Fruit fly (Drosophila melanogaster): ENCODE measurements around the gene Cpr97Eb.

The Cpr97Eb gene

DNA sequence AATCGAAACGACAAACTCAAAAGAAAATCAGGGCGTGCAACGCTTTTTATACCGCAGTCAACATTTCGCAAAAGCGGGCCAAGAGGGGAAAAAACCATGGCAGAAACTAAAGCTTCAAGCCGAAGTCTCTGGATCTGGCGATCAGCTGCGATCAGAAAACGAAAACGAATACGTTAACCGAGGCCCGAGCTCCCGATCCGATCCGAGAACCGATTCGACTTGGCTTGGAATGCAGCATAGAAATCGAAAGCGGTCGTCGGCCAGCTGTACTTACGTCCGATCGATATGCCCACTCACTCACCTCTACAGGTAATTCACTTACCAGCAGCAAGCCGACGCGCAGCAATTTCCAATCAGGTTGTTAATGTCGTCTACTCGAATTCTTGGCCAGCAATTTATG lies at the start of gene Cpr97Eb:
TSS of gene Cpr97Eb (minus strand) at position 25 of the 400 bp plus-strand sequence.
- TF ChIP-seq CG8478 (optimal IDR thresholded peaks at IDR 0.05), result no peak
- TF ChIP-seq CTCF (optimal IDR thresholded peaks at IDR 0.05), result no peak

- TF ChIP-seq CG8478 (optimal IDR thresholded peaks at IDR 0.05), result no peak
- no peak for TF ChIP-seq CTCF (optimal IDR thresholded peaks at IDR 0.05)
These were observed 49.0 kb upstream of the Cpr97Eb start for dm6 chr3R:27139963-27140362.

DNA sequence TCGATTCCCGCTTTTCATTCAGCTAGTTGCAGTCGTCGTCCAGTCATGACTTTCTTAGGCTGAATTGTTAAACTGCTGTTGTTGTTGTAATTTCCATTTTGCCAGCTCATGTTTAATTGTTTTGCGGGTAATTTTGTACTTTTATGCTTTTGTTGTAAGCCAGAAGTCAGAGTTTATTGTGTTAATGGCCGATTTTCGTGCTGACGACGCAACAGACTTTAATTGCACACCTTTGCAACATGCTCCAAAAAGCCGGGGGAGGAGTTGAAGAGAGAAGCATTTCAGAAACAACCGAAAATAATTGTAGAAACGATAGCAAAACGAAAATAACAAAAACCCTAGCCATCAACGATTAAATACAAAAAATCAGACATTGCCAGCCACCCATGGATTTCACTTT lies 47.8 kb upstream of the Cpr97Eb start:
- TF ChIP-seq CTCF (optimal IDR thresholded peaks at IDR 0.05) (no peak), CG8478 (optimal IDR thresholded peaks at IDR 0.05) (no peak)

DNA sequence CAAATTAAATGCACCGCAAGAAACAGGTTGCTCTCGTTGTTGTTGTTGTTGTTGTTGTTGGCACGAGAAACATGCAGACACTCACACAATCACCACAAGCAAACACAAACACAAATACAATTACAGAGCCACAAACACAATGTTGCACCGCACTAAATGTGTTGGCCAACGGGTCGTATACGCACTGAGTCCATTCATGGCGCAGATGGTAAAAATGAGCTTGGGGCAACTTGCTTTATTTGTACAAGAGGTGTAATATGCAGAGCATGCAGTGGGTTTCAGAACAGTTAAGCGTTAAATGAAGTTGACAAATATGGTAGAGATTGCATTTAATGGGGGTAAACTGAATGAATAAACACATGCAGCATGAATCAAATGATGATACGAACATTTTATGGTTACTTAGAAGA lies 47.0 kb upstream of the Cpr97Eb start:
- TF ChIP-seq CG8478 (optimal IDR thresholded peaks at IDR 0.05) (no peak), CTCF (optimal IDR thresholded peaks at IDR 0.05) (no peak)

DNA sequence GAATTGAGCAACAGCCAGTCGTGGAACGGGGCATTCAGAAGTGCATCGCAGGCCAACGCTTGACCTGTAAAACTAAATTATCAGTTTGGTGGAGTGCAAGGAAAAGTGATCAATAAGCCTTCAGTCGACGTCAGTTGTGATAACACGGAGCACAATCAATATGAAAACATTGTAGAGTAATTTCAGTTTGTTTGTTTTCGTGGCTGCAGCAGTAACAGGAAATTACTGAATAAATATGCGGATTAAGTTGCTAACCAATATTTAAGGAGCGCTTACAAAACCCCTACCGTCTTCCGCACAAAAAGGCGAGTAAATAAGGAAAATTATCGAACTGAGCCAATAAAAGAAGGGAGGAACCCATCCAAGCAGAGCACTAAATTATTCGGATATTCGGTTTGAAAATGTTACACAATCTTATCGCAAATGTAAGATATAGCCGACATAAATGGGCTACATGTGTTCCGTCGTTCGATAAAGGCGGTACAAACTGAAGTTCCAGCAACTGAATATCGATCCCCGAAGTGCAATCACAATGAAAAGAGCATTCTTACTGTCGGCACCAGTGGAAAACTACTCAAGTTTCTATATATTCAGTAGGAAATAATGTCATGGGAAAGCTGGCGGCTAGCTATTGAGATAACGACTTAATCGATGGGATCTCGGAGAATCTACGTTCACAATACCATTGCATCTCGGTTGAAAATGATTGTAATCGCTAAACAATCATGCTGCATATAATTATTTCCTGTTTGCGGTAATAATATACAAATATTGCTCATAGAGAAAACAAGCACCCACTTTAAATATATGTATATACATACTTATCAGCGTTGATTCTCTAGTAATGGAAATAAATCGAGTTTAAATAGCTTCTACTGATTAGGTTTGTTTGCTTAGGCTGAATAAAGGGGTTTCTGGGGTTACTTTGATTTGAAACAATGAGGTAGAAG lies 45.0 kb upstream of the Cpr97Eb start:
- TF ChIP-seq CTCF (optimal IDR thresholded peaks at IDR 0.05) (no peak), CG8478 (optimal IDR thresholded peaks at IDR 0.05) (no peak)

- no peak for TF ChIP-seq CTCF (optimal IDR thresholded peaks at IDR 0.05)
- TF ChIP-seq CG8478 (optimal IDR thresholded peaks at IDR 0.05), result no peak
These were observed 43.9 kb upstream of the Cpr97Eb start for dm6 chr3R:27134728-27135361.

- TF ChIP-seq CTCF (optimal IDR thresholded peaks at IDR 0.05), result no peak
- no peak for TF ChIP-seq CG8478 (optimal IDR thresholded peaks at IDR 0.05)
These were observed 43.1 kb upstream of the Cpr97Eb start for dm6 chr3R:27133992-27134391.

DNA sequence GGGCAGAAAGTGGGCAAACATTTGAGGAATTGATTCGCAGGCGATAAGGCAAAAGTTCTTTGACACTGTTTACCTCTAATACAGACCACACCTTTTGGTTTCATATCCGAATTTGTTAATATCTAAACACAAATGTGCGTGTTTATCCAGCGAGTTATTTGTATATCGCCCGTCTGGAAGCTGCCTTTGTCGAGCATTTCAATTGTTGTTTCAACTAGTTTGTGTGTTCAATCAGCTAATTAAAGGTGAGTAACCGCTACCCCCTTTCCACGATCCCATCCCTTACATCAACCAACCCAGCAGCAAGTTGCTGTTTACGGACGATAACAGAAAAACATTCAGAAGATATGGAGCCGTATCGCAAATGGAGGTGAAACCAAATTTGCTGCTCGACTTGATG lies 40.5 kb upstream of the Cpr97Eb start:
- TF ChIP-seq CTCF (optimal IDR thresholded peaks at IDR 0.05), result no peak
- TF ChIP-seq CG8478 (optimal IDR thresholded peaks at IDR 0.05), result no peak

- TF ChIP-seq CG8478 (optimal IDR thresholded peaks at IDR 0.05) (no peak), CTCF (optimal IDR thresholded peaks at IDR 0.05) (no peak)
These were observed 39.7 kb upstream of the Cpr97Eb start for dm6 chr3R:27130551-27131161.

DNA sequence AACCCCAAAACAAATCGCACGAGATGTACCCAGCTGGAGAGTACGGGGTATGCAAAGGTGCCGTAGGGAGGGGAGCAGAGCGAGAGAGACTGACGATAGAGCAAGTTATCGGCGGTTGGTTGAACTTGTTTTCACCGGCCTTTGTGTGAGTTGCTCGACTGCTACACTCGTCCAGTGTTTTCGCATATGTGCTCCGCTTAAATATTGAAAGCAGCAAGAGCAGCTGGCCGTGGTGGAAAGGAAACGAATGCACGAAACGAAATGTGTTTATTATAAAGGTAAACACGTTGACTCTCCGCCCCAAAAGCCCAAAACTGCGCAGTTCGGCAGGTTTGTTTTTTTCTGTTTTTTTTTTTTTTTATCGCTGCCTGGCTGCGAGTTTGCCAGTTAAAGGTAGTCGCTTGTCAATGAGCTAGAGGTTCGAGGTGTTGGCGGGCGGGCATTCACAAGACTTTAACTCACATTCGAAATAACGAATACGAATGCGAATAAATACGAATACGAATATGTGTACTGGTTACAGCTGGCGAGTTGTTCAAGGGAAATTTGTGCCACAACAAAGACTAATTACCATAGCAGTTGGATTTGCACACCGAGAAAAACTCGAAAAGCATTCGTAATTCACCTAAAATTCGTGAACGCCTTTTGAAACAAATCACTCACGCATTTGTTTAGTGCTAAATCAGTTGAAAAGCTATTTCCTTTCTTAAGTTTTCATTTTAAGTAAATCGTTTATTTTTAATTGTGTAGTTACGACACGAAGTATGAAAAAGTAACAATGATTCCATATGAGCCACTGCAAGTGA lies 38.9 kb upstream of the Cpr97Eb start:
- TF ChIP-seq CG8478 (optimal IDR thresholded peaks at IDR 0.05) (no peak), CTCF (optimal IDR thresholded peaks at IDR 0.05) (no peak)

DNA sequence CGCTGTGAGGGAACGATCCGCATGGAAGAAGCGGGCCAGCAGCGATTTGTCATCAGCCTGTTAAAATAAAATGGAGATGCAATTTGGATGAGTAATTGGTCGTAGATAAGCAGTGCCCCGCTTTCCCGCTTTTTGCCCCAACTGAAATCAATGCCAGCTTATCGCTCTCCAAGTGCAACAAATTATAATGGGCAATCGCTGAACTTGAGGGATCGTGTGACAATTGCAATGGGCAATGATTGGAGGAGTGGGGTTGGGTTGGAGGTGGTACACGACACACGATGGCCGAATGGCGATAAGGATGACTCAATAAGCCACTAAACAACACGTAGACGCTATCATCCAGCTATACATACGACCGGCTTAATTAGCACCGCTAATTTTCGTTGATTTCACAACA lies 37.8 kb upstream of the Cpr97Eb start:
- TF ChIP-seq CTCF (optimal IDR thresholded peaks at IDR 0.05) (no peak), CG8478 (optimal IDR thresholded peaks at IDR 0.05) (no peak)

dm6 chr3R:27124588-27124987 lies 33.7 kb upstream of the Cpr97Eb start, which contains the start of gene CG6059:
TSS of gene CG6059 (minus strand) at chr3R:27124688.
- TF ChIP-seq CG8478 (optimal IDR thresholded peaks at IDR 0.05), result no peak
- no peak for TF ChIP-seq CTCF (optimal IDR thresholded peaks at IDR 0.05)

dm6 chr3R:27118346-27118745 lies 27.4 kb upstream of the Cpr97Eb start, which contains the start of gene CG5882:
TSS of gene CG5882 (plus strand) at chr3R:27118646.
- no peak for TF ChIP-seq CTCF (optimal IDR thresholded peaks at IDR 0.05)

- no peak for TF ChIP-seq CG8478 (optimal IDR thresholded peaks at IDR 0.05)
- TF ChIP-seq CTCF (optimal IDR thresholded peaks at IDR 0.05), result peak in 1 of 2 experiments; percentile 0
These were observed 25.6 kb upstream of the Cpr97Eb start, which contains the start of the genes CG6066 and CG5880 for dm6 chr3R:27116465-27117092. TSS of gene CG6066 (minus strand) at chr3R:27116707. TSS of gene CG5880 (plus strand) at chr3R:27116745.
